Fruit fly (Drosophila melanogaster) whole organism, prepupa: Measurements from ENCODE around the gene MtnE.

Source experiments
- CG11762 ChIP-seq: fragments of 200-800 bp; sonication (Bioruptor generic); optimal IDR thresholded peaks from 3 replicates; lab custom pipeline; 2016; ENCODE audit warnings: missing biosample characterization, missing genetic modification characterization; ENCODE audit not compliant: insufficient read depth
- CG34406 ChIP-seq: fragments of 200-800 bp; sonication (Bioruptor generic); optimal IDR thresholded peaks from 3 replicates; lab custom pipeline; 2016; ENCODE audit warnings: missing biosample characterization, missing genetic modification characterization
- CG6854 ChIP-seq: fragments of 200-800 bp; sonication (Bioruptor generic); optimal IDR thresholded peaks from 2 replicates; lab custom pipeline; 2017; ENCODE audit warnings: missing biosample characterization, mild to moderate bottlenecking, missing genetic modification characterization
- Hr39 ChIP-seq: fragments of 200-800 bp; sonication (Bioruptor generic); optimal IDR thresholded peaks from 2 replicates; lab custom pipeline; 2016; ENCODE audit warnings: missing biosample characterization, missing genetic modification characterization
- Sox102F ChIP-seq: fragments of 200-800 bp; sonication (Bioruptor generic); optimal IDR thresholded peaks from 2 replicates; lab custom pipeline; 2016; ENCODE audit warnings: missing biosample characterization, mild to moderate bottlenecking, missing genetic modification characterization
- Sox14 ChIP-seq: fragments of 200-800 bp; sonication (Bioruptor generic); optimal IDR thresholded peaks from 3 replicates; lab custom pipeline; 2016; ENCODE audit warnings: missing biosample characterization, missing genetic modification characterization
- acj6 ChIP-seq: fragments of 200-800 bp; sonication (Bioruptor generic); optimal IDR thresholded peaks from 3 replicates; lab custom pipeline; 2016; ENCODE audit warnings: missing biosample characterization, missing genetic modification characterization
- dsx ChIP-seq: fragments of 200-800 bp; optimal IDR thresholded peaks from 3 replicates; lab custom pipeline; 2019; ENCODE audit warnings: missing biosample characterization, mild to moderate bottlenecking, missing genetic modification characterization, moderate library complexity; ENCODE audit not compliant: poor library complexity, severe bottlenecking
- esn ChIP-seq: fragments of 200-800 bp; sonication (Bioruptor generic); optimal IDR thresholded peaks from 2 replicates; lab custom pipeline; 2016; ENCODE audit warnings: missing biosample characterization, mild to moderate bottlenecking, missing genetic modification characterization, moderate library complexity
- fd85E ChIP-seq: fragments of 200-800 bp; sonication (Bioruptor generic); optimal IDR thresholded peaks from 3 replicates; lab custom pipeline; 2016; ENCODE audit warnings: missing biosample characterization, missing genetic modification characterization
- spab ChIP-seq: fragments of 200-800 bp; sonication (Bioruptor generic); optimal IDR thresholded peaks from 2 replicates; lab custom pipeline; 2017; ENCODE audit warnings: missing biosample characterization, mild to moderate bottlenecking, missing genetic modification characterization, missing genetic modification reagents

dm6 chr3R:20542283-20543144 lies 8.0 kb upstream of the MtnE start:
- TF ChIP-seq esn (GFP tag; lab: Kevin White, UChicago) (peak; percentile 12), CG34406 (GFP tag; lab: Kevin White, UChicago) (no peak), fd85E (GFP tag; lab: Kevin White, UChicago) (no peak), spab (GFP tag; lab: Kevin White, UChicago) (no peak), Sox102F (GFP tag; lab: Kevin White, UChicago) (no peak), CG6854 (GFP tag; lab: Kevin White, UChicago) (no peak), Sox14 (no peak), CG11762 (GFP tag; lab: Kevin White, UChicago) (no peak), dsx (GFP tag; lab: Kevin White, UChicago) (no peak), Hr39 (GFP tag; lab: Kevin White, UChicago) (no peak), acj6 (no peak)
